Worm (Caenorhabditis elegans) whole organism, L2 larva: ENCODE data around the gene Y45F3A.9.

Source experiments
- C34F6.9 ChIP-seq: fragments of 150-350 bp; optimal IDR thresholded peaks from 2 replicates; lab custom pipeline; 2014; ENCODE audit warnings: missing biosample characterization, missing genetic modification characterization
- F13H6.1 ChIP-seq: sonication (generic microtip); optimal IDR thresholded peaks from 2 replicates; lab custom pipeline; 2016; ENCODE audit warnings: missing genetic modification characterization, missing compliant biosample characterization
- R02D3.7 ChIP-seq: fragments of 150-350 bp; optimal IDR thresholded peaks from 2 replicates; lab custom pipeline; 2014; ENCODE audit warnings: missing biosample characterization, missing genetic modification characterization
- Y55F3AM.14 ChIP-seq: fragments of 200-800 bp; sonication (Bioruptor generic); optimal IDR thresholded peaks from 2 replicates; lab custom pipeline; 2018; ENCODE audit warnings: mild to moderate bottlenecking, missing genetic modification characterization, missing compliant biosample characterization
- ZK546.5 ChIP-seq: sonication (generic microtip); optimal IDR thresholded peaks from 2 replicates; lab custom pipeline; 2017; ENCODE audit warnings: missing biosample characterization, missing genetic modification characterization
- alr-1 ChIP-seq: fragments of 150-350 bp; optimal IDR thresholded peaks from 2 replicates; lab custom pipeline; 2014; ENCODE audit warnings: missing biosample characterization, missing genetic modification characterization
- aly-2 ChIP-seq: fragments of 150-350 bp; optimal IDR thresholded peaks from 2 replicates; lab custom pipeline; 2014; ENCODE audit warnings: missing biosample characterization, missing genetic modification characterization
- ama-1 ChIP-seq: fragments of 150-350 bp; optimal IDR thresholded peaks from 2 replicates; lab custom pipeline; 2018; ENCODE audit warnings: inconsistent platforms
- blmp-1 ChIP-seq: sonication (generic microtip); optimal IDR thresholded peaks from 2 replicates; lab custom pipeline; 2017; ENCODE audit warnings: missing genetic modification characterization, mild to moderate bottlenecking, missing compliant biosample characterization, antibody characterized with exemption, moderate library complexity; ENCODE audit not compliant: insufficient read depth
- ceh-16 ChIP-seq: fragments of 150-350 bp; optimal IDR thresholded peaks from 2 replicates; lab custom pipeline; 2014; ENCODE audit warnings: missing biosample characterization, missing genetic modification characterization
- crh-2 ChIP-seq: sonication (generic microtip); optimal IDR thresholded peaks from 2 replicates; lab custom pipeline; 2017; ENCODE audit warnings: missing biosample characterization, missing genetic modification characterization
- dmd-4 ChIP-seq: sonication (generic microtip); optimal IDR thresholded peaks from 2 replicates; lab custom pipeline; 2017; ENCODE audit warnings: missing biosample characterization, missing genetic modification characterization
- egl-27 ChIP-seq: sonication (generic microtip); optimal IDR thresholded peaks from 3 replicates; lab custom pipeline; 2017; ENCODE audit warnings: missing biosample characterization, missing genetic modification reagents, missing genetic modification characterization
- elt-1 ChIP-seq: fragments of 150-350 bp; optimal IDR thresholded peaks from 2 replicates; lab custom pipeline; 2014; ENCODE audit warnings: missing biosample characterization, missing genetic modification characterization
- elt-3 ChIP-seq: sonication (generic microtip); optimal IDR thresholded peaks from 2 replicates; lab custom pipeline; 2017; ENCODE audit warnings: missing biosample characterization, missing genetic modification characterization
- fos-1 ChIP-seq: fragments of 150-350 bp; optimal IDR thresholded peaks from 2 replicates; lab custom pipeline; 2014; ENCODE audit warnings: missing biosample characterization, missing genetic modification characterization
- gmeb-1 ChIP-seq: fragments of 150-350 bp; optimal IDR thresholded peaks from 2 replicates; lab custom pipeline; 2014; ENCODE audit warnings: missing biosample characterization, missing genetic modification characterization
- lin-11 ChIP-seq: fragments of 150-350 bp; sonication (generic microtip); optimal IDR thresholded peaks from 2 replicates; lab custom pipeline; 2014; ENCODE audit warnings: missing biosample characterization, missing genetic modification characterization, inconsistent platforms, mixed read lengths
- lin-13 ChIP-seq: fragments of 150-350 bp; optimal IDR thresholded peaks from 2 replicates; lab custom pipeline; 2014; ENCODE audit warnings: missing biosample characterization, missing genetic modification reagents, missing genetic modification characterization
- lin-39 ChIP-seq: fragments of 150-350 bp; optimal IDR thresholded peaks from 2 replicates; lab custom pipeline; 2014; ENCODE audit warnings: missing biosample characterization, missing genetic modification reagents, missing genetic modification characterization
- lsy-2 ChIP-seq, 2 experiments: fragments of 150-350 bp in 1 of 2; sonication (generic microtip) in 1 of 2; optimal IDR thresholded peaks; 2 replicates each; lab custom pipeline; 2014 to 2017; ENCODE audit warnings: missing biosample characterization in 2 of 2, missing genetic modification characterization in 2 of 2
- mab-5 ChIP-seq: fragments of 150-350 bp; optimal IDR thresholded peaks from 2 replicates; lab custom pipeline; 2014; ENCODE audit warnings: missing biosample characterization, missing genetic modification characterization
- mbf-1 ChIP-seq: sonication (generic microtip); optimal IDR thresholded peaks from 2 replicates; lab custom pipeline; 2017; ENCODE audit warnings: missing biosample characterization, missing genetic modification characterization
- nhr-11 ChIP-seq: fragments of 150-350 bp; optimal IDR thresholded peaks from 2 replicates; lab custom pipeline; 2014; ENCODE audit warnings: missing biosample characterization, missing genetic modification characterization
- nhr-129 ChIP-seq: fragments of 150-350 bp; optimal IDR thresholded peaks from 2 replicates; lab custom pipeline; 2014; ENCODE audit warnings: missing biosample characterization, missing genetic modification characterization
- nhr-21 ChIP-seq: fragments of 150-350 bp; optimal IDR thresholded peaks from 2 replicates; lab custom pipeline; 2014; ENCODE audit warnings: missing biosample characterization, missing genetic modification characterization
- nhr-237 ChIP-seq: fragments of 150-350 bp; optimal IDR thresholded peaks from 2 replicates; lab custom pipeline; 2014; ENCODE audit warnings: missing biosample characterization, missing genetic modification characterization
- nhr-25 ChIP-seq: fragments of 150-350 bp; sonication (generic microtip); optimal IDR thresholded peaks from 3 replicates; lab custom pipeline; 2014; ENCODE audit warnings: missing biosample characterization, missing genetic modification characterization
- nhr-6 ChIP-seq: fragments of 150-350 bp; optimal IDR thresholded peaks from 2 replicates; lab custom pipeline; 2014; ENCODE audit warnings: missing biosample characterization, missing genetic modification characterization
- nhr-77 ChIP-seq: fragments of 150-350 bp; optimal IDR thresholded peaks from 2 replicates; lab custom pipeline; 2014; ENCODE audit warnings: missing biosample characterization, missing genetic modification characterization
- sem-4 ChIP-seq: fragments of 150-350 bp; optimal IDR thresholded peaks from 2 replicates; lab custom pipeline; 2014; ENCODE audit warnings: missing biosample characterization, missing genetic modification reagents, missing genetic modification characterization
- skn-1 ChIP-seq: sonication (generic microtip); optimal IDR thresholded peaks from 2 replicates; lab custom pipeline; 2017; ENCODE audit warnings: missing biosample characterization, missing genetic modification characterization
- sma-3 ChIP-seq: sonication (generic microtip); optimal IDR thresholded peaks from 2 replicates; lab custom pipeline; 2016; ENCODE audit warnings: missing genetic modification reagents, missing genetic modification characterization, missing compliant biosample characterization
- sma-9 ChIP-seq, 2 experiments: fragments of 150-350 bp in 1 of 2; sonication (generic microtip) in 1 of 2; optimal IDR thresholded peaks; 2 replicates each; lab custom pipeline; 2014 to 2016; ENCODE audit warnings: missing genetic modification characterization in 2 of 2, mild to moderate bottlenecking in 1 of 2, missing biosample characterization in 1 of 2, missing compliant biosample characterization in 1 of 2, missing genetic modification reagents in 1 of 2, moderate library complexity in 1 of 2
- snpc-4 ChIP-seq: fragments of 150-350 bp; optimal IDR thresholded peaks from 2 replicates; lab custom pipeline; 2014; ENCODE audit warnings: missing biosample characterization, missing genetic modification characterization
- unc-39 ChIP-seq: fragments of 150-350 bp; optimal IDR thresholded peaks from 2 replicates; lab custom pipeline; 2014; ENCODE audit warnings: missing biosample characterization, missing genetic modification characterization
- unc-55 ChIP-seq: fragments of 150-350 bp; sonication (generic microtip); optimal IDR thresholded peaks from 3 replicates; lab custom pipeline; 2014; ENCODE audit warnings: missing biosample characterization, missing genetic modification reagents, missing genetic modification characterization
- unc-62 ChIP-seq: fragments of 150-350 bp; optimal IDR thresholded peaks from 2 replicates; lab custom pipeline; 2014; ENCODE audit warnings: missing biosample characterization, missing genetic modification reagents, missing genetic modification characterization
- zag-1 ChIP-seq: fragments of 150-350 bp; optimal IDR thresholded peaks from 2 replicates; lab custom pipeline; 2014; ENCODE audit warnings: missing biosample characterization, missing genetic modification characterization
- ztf-1 ChIP-seq: fragments of 200-800 bp; sonication (Bioruptor generic); conservative IDR thresholded peaks from 2 replicates; pipeline ENCODE4 v1.3.6; 2022; ENCODE audit warnings: missing genetic modification characterization, missing compliant biosample characterization
- ztf-11 ChIP-seq: sonication (generic microtip); optimal IDR thresholded peaks from 2 replicates; lab custom pipeline; 2017; ENCODE audit warnings: missing biosample characterization, missing genetic modification characterization
- ztf-4 ChIP-seq: fragments of 150-350 bp; optimal IDR thresholded peaks from 2 replicates; lab custom pipeline; 2014; ENCODE audit warnings: missing biosample characterization, missing genetic modification characterization

Y45F3A.9 gene

ce11 chrIII:10600138-10600626 is 5.2 kb upstream of the Y45F3A.9 start, which contains the start of gene epg-6:
TSS of gene epg-6 (minus strand) at chrIII:10600188.
- TF ChIP-seq zag-1 (no peak), gmeb-1 (tag; lab: Kevin White, UChicago) (no peak), snpc-4 (tag; lab: Kevin White, UChicago) (no peak), mab-5 (tag; lab: Kevin White, UChicago) (no peak), F13H6.1 (no peak), mbf-1 (tag; lab: Kevin White, UChicago) (no peak), nhr-77 (tag; lab: Kevin White, UChicago) (no peak), unc-39 (no peak), sma-9 (GFP tag; optimal IDR thresholded peaks at IDR 0.05; lab: Kevin White, UChicago) (no peak), sma-9 (tag; optimal IDR thresholded peaks at IDR 0.05; lab: Kevin White, UChicago) (no peak), dmd-4 (tag; lab: Kevin White, UChicago) (no peak), fos-1 (tag; lab: Kevin White, UChicago) (no peak), elt-1 (tag; lab: Kevin White, UChicago) (no peak), crh-2 (no peak)

- TF ChIP-seq nhr-129 (tag; lab: Kevin White, UChicago) (peak; percentile 79), nhr-6 (tag; lab: Kevin White, UChicago) (peak; percentile 30), ztf-11 (tag; lab: Kevin White, UChicago) (no peak), ceh-16 (tag; lab: Kevin White, UChicago) (peak; percentile 27), alr-1 (no peak), aly-2 (tag; lab: Kevin White, UChicago) (no peak), mab-5 (tag; lab: Kevin White, UChicago) (peak; percentile 8), dmd-4 (tag; lab: Kevin White, UChicago) (no peak), lin-13 (GFP tag; lab: Kevin White, UChicago) (peak; percentile 46), lsy-2 (tag; optimal IDR thresholded peaks at IDR 0.05; lab: Kevin White, UChicago) (peak; percentile 49 to 85), gmeb-1 (tag; lab: Kevin White, UChicago) (peak; percentile 74), lin-11 (tag; lab: Kevin White, UChicago) (peak; percentile 50), nhr-25 (tag; lab: Kevin White, UChicago) (peak; percentile 75), ama-1 (peak; percentile 17), unc-55 (GFP tag; lab: Kevin White, UChicago) (peak; percentile 67), sma-3 (GFP tag; lab: Kevin White, UChicago) (peak; percentile 31), unc-39 (no peak), egl-27 (tag; lab: Kevin White, UChicago) (peak; percentile 49), crh-2 (peak; percentile 78), sma-9 (GFP tag; optimal IDR thresholded peaks at IDR 0.05; lab: Kevin White, UChicago) (no peak), sma-9 (tag; optimal IDR thresholded peaks at IDR 0.05; lab: Kevin White, UChicago) (no peak), fos-1 (tag; lab: Kevin White, UChicago) (peak; percentile 98), F13H6.1 (peak; percentile 69), blmp-1 (tag; lab: Kevin White, UChicago) (peak; percentile 1), Y55F3AM.14 (no peak), nhr-21 (tag; lab: Kevin White, UChicago) (peak; percentile 10), snpc-4 (tag; lab: Kevin White, UChicago) (peak; percentile 23), C34F6.9 (tag; lab: Kevin White, UChicago) (peak; percentile 88)
- TF ChIP-seq, all 48 proteins: peak for 20
Measured at ce11 chrIII:10599699-10600098, 4.7 kb upstream of the Y45F3A.9 start.

ce11 chrIII:10596387-10596786 is 1.4 kb upstream of the Y45F3A.9 start, which contains the start of gene Y39A1A.3:
TSS of gene Y39A1A.3 (minus strand) at chrIII:10596487.
- no peak for TF ChIP-seq mab-5 (tag; lab: Kevin White, UChicago)
- no peak for TF ChIP-seq ZK546.5 (tag; lab: Kevin White, UChicago)
- no peak for TF ChIP-seq crh-2
- no peak for TF ChIP-seq nhr-25 (tag; lab: Kevin White, UChicago)
- no peak for TF ChIP-seq Y55F3AM.14
- TF ChIP-seq fos-1 (tag; lab: Kevin White, UChicago) = no peak

- TF ChIP-seq mab-5 (tag; lab: Kevin White, UChicago) (no peak), unc-62 (no peak), unc-55 (GFP tag; lab: Kevin White, UChicago) (no peak), nhr-77 (tag; lab: Kevin White, UChicago) (no peak), F13H6.1 (no peak), ztf-1 (no peak), nhr-11 (tag; lab: Kevin White, UChicago) (no peak), ztf-4 (tag; lab: Kevin White, UChicago) (no peak), lin-39 (tag; lab: Kevin White, UChicago) (no peak), snpc-4 (tag; lab: Kevin White, UChicago) (no peak), R02D3.7 (no peak), skn-1 (tag; lab: Kevin White, UChicago) (no peak), nhr-21 (tag; lab: Kevin White, UChicago) (no peak), zag-1 (no peak), unc-39 (no peak), sem-4 (tag; lab: Kevin White, UChicago) (no peak), nhr-237 (no peak), ama-1 (no peak), elt-3 (no peak), C34F6.9 (tag; lab: Kevin White, UChicago) (no peak)
Measured at ce11 chrIII:10592729-10593128, 2.2 kb downstream of the Y45F3A.9 start, which contains the start of gene Y45F3A.8. TSS of gene Y45F3A.8 (minus strand) at chrIII:10592829.
